Fruit fly (Drosophila melanogaster) Kc167 (cell line): ENCODE results near the gene Uqcc1.

ENCODE experiments used
- Myc ChIP-seq: fragments of >200 bp; optimal IDR thresholded peaks from 2 replicates; lab custom pipeline; 2017; ENCODE audit warnings: missing external identifiers
- Sin3A ChIP-seq: fragments of >200 bp; optimal IDR thresholded peaks from 2 replicates; lab custom pipeline; 2018; ENCODE audit warnings: missing external identifiers
- h ChIP-seq: fragments of >200 bp; optimal IDR thresholded peaks from 3 replicates; lab custom pipeline; 2018; ENCODE audit warnings: missing external identifiers
- insv ChIP-seq: fragments of >200 bp; optimal IDR thresholded peaks from 3 replicates; lab custom pipeline; 2018; ENCODE audit warnings: missing external identifiers
- psq ChIP-seq: fragments of >200 bp; optimal IDR thresholded peaks from 2 replicates; lab custom pipeline; 2017; ENCODE audit warnings: missing external identifiers
- ttk ChIP-seq: sonication (Bioruptor generic); optimal IDR thresholded peaks from 2 replicates; lab custom pipeline; 2017; ENCODE audit warnings: missing external identifiers

Gene Uqcc1

dm6 chr3L:6988942-6989569 is 31.1 kb upstream of the Uqcc1 start:
- no peak for TF ChIP-seq h
- no peak for TF ChIP-seq ttk
- no peak for TF ChIP-seq insv (lab: Kevin White, UChicago)
- no peak for TF ChIP-seq Myc (lab: Kevin White, UChicago)
- no peak for TF ChIP-seq psq (lab: Kevin White, UChicago)
- TF ChIP-seq Sin3A = no peak

dm6 chr3L:6984486-6984885 is 26.6 kb upstream of the Uqcc1 start, which contains the start of the genes CG32388 and CG43439:
CG32388 (minus strand) TSS chr3L:6984586.
CG43439 (minus strand) TSS chr3L:6984586.
- TF ChIP-seq psq (lab: Kevin White, UChicago) (no peak), Myc (lab: Kevin White, UChicago) (no peak), h (no peak), Sin3A (no peak), ttk (no peak), insv (lab: Kevin White, UChicago) (no peak)

- TF ChIP-seq Myc (lab: Kevin White, UChicago) = no peak
- no peak for TF ChIP-seq Sin3A
- no peak for TF ChIP-seq psq (lab: Kevin White, UChicago)
- TF ChIP-seq ttk = no peak
- TF ChIP-seq insv (lab: Kevin White, UChicago) = no peak
- no peak for TF ChIP-seq h
These were observed 23.9 kb upstream of the Uqcc1 start for dm6 chr3L:6981823-6982222.

- TF ChIP-seq Myc (lab: Kevin White, UChicago) (no peak), Sin3A (no peak), ttk (no peak), psq (lab: Kevin White, UChicago) (no peak), insv (lab: Kevin White, UChicago) (no peak), h (no peak)
These were observed 23.3 kb upstream of the Uqcc1 start for dm6 chr3L:6981109-6981741.

- TF ChIP-seq insv (lab: Kevin White, UChicago) (no peak), Sin3A (no peak), h (no peak), Myc (lab: Kevin White, UChicago) (no peak), psq (lab: Kevin White, UChicago) (no peak), ttk (no peak)
These were observed 22.6 kb upstream of the Uqcc1 start for dm6 chr3L:6980553-6980952.

dm6 chr3L:6979387-6980249 is 21.7 kb upstream of the Uqcc1 start, which contains the start of gene Galphai:
Galphai (minus strand) TSS chr3L:6980044.
- no peak for TF ChIP-seq psq (lab: Kevin White, UChicago)
- TF ChIP-seq insv (lab: Kevin White, UChicago) = no peak
- no peak for TF ChIP-seq ttk
- TF ChIP-seq Myc (lab: Kevin White, UChicago) = no peak
- no peak for TF ChIP-seq Sin3A
- TF ChIP-seq h = no peak

- TF ChIP-seq h = no peak
- no peak for TF ChIP-seq Myc (lab: Kevin White, UChicago)
- no peak for TF ChIP-seq ttk
- no peak for TF ChIP-seq Sin3A
- no peak for TF ChIP-seq psq (lab: Kevin White, UChicago)
- no peak for TF ChIP-seq insv (lab: Kevin White, UChicago)
These were observed 21.0 kb upstream of the Uqcc1 start for dm6 chr3L:6978757-6979386.

dm6 chr3L:6978030-6978683 is 20.2 kb upstream of the Uqcc1 start:
- TF ChIP-seq Myc (lab: Kevin White, UChicago) (no peak), psq (lab: Kevin White, UChicago) (no peak), h (no peak), Sin3A (no peak), ttk (no peak), insv (lab: Kevin White, UChicago) (no peak)

dm6 chr3L:6977391-6977790 is 19.5 kb upstream of the Uqcc1 start:
- TF ChIP-seq Myc (lab: Kevin White, UChicago) (no peak), insv (lab: Kevin White, UChicago) (no peak), ttk (no peak), psq (lab: Kevin White, UChicago) (no peak)

dm6 chr3L:6976601-6977140 is 18.8 kb upstream of the Uqcc1 start:
- TF ChIP-seq Sin3A (no peak), insv (lab: Kevin White, UChicago) (no peak), ttk (no peak), h (no peak), Myc (lab: Kevin White, UChicago) (no peak), psq (lab: Kevin White, UChicago) (no peak)

- no peak for TF ChIP-seq Myc (lab: Kevin White, UChicago)
- no peak for TF ChIP-seq insv (lab: Kevin White, UChicago)
- TF ChIP-seq ttk = no peak
- TF ChIP-seq Sin3A = no peak
- TF ChIP-seq psq (lab: Kevin White, UChicago) = no peak
These were observed 18.0 kb upstream of the Uqcc1 start for dm6 chr3L:6975875-6976274.
